Fruit fly (Drosophila melanogaster): Measurements from ENCODE around the gene Doc2.

Doc2 gene

dm6 chr3L:9057429-9058088 is 38.5 kb upstream of the Doc2 start:
- peak; percentile 75 for TF ChIP-seq CG32264 (GFP tag; optimal IDR thresholded peaks at IDR 0.05)
- peak; percentile 93 for TF ChIP-seq Jra (GFP tag; optimal IDR thresholded peaks at IDR 0.05)
- no peak for TF ChIP-seq usp (GFP tag; optimal IDR thresholded peaks at IDR 0.05)
- peak; percentile 73 for TF ChIP-seq sv (GFP tag; optimal IDR thresholded peaks at IDR 0.05)
- TF ChIP-seq brk (GFP tag; optimal IDR thresholded peaks at IDR 0.05): peak; percentile 97
- TF ChIP-seq fru (GFP tag; optimal IDR thresholded peaks at IDR 0.05): peak; percentile 98
- TF ChIP-seq Myc (optimal IDR thresholded peaks at IDR 0.05): no peak
- peak in 1 of 2 experiments; percentile 99 for TF ChIP-seq foxo (GFP tag; optimal IDR thresholded peaks at IDR 0.05)
- peak; percentile 98 for TF ChIP-seq OdsH (GFP tag; optimal IDR thresholded peaks at IDR 0.05)
- no peak for TF ChIP-seq lola (GFP tag; optimal IDR thresholded peaks at IDR 0.05)
- peak; percentile 96 for TF ChIP-seq psq (GFP tag; optimal IDR thresholded peaks at IDR 0.05)
- TF ChIP-seq Vsx2 (GFP tag; optimal IDR thresholded peaks at IDR 0.05; ENCODE audit: partially characterized antibody): peak; percentile 34
- no peak for TF ChIP-seq N (GFP tag; optimal IDR thresholded peaks at IDR 0.05)
- TF ChIP-seq Abd-B (GFP tag; optimal IDR thresholded peaks at IDR 0.05): no peak
- peak; percentile 98 for TF ChIP-seq h (GFP tag; optimal IDR thresholded peaks at IDR 0.05)
- TF ChIP-seq GATAd (GFP tag; optimal IDR thresholded peaks at IDR 0.05): peak; percentile 76
- peak; percentile 93 for TF ChIP-seq dmrt93B (GFP tag; optimal IDR thresholded peaks at IDR 0.05)
- TF ChIP-seq Mio (GFP tag; optimal IDR thresholded peaks at IDR 0.05): peak; percentile 52
- TF ChIP-seq CG9705 (GFP tag; optimal IDR thresholded peaks at IDR 0.05): peak; percentile 90
- peak; percentile 99 for TF ChIP-seq HLH106 (tag; optimal IDR thresholded peaks at IDR 0.05)
- TF ChIP-seq Hnf4 (GFP tag; optimal IDR thresholded peaks at IDR 0.05): peak; percentile 95
- peak; percentile 96 for TF ChIP-seq sage (GFP tag; optimal IDR thresholded peaks at IDR 0.05)
- TF ChIP-seq ey (GFP tag; optimal IDR thresholded peaks at IDR 0.05): peak; percentile 95
- no peak for TF ChIP-seq pan (optimal IDR thresholded peaks at IDR 0.05)
- no peak for TF ChIP-seq jim (GFP tag; optimal IDR thresholded peaks at IDR 0.05)
- no peak for TF ChIP-seq Hr78 (GFP tag; optimal IDR thresholded peaks at IDR 0.05)
- TF ChIP-seq dl (GFP tag; optimal IDR thresholded peaks at IDR 0.05; ENCODE audit: insufficient read depth in 1 of 2, partially characterized antibody in 2 of 2): peak; percentile 38 to 59
- TF ChIP-seq woc (GFP tag; optimal IDR thresholded peaks at IDR 0.05): peak; percentile 88
- peak; percentile 94 for TF ChIP-seq br (GFP tag; optimal IDR thresholded peaks at IDR 0.05)
- peak; percentile 88 for TF ChIP-seq dsf (GFP tag; optimal IDR thresholded peaks at IDR 0.05; ENCODE audit: borderline replicate concordance)
- TF ChIP-seq Hr83 (GFP tag; optimal IDR thresholded peaks at IDR 0.05; ENCODE audit: poor library complexity, severe bottlenecking): peak; percentile 39
- TF ChIP-seq Sp1 (GFP tag; optimal IDR thresholded peaks at IDR 0.05): peak; percentile 99
- peak; percentile 39 for TF ChIP-seq Dif (GFP tag; optimal IDR thresholded peaks at IDR 0.05; ENCODE audit: partially characterized antibody)
- TF ChIP-seq rgr (GFP tag; optimal IDR thresholded peaks at IDR 0.05): peak; percentile 98
- peak; percentile 90 for TF ChIP-seq Rel (GFP tag; optimal IDR thresholded peaks at IDR 0.05)
- TF ChIP-seq Rel (tag; optimal IDR thresholded peaks at IDR 0.05): peak; percentile 87
- no peak for TF ChIP-seq tai (GFP tag; optimal IDR thresholded peaks at IDR 0.05)
- TF ChIP-seq CrebA (GFP tag; optimal IDR thresholded peaks at IDR 0.05; ENCODE audit: borderline replicate concordance): peak; percentile 80
- TF ChIP-seq Dfd (GFP tag; optimal IDR thresholded peaks at IDR 0.05): no peak

dm6 chr3L:9055870-9056807 is 37.1 kb upstream of the Doc2 start:
- TF ChIP-seq Dif (GFP tag; optimal IDR thresholded peaks at IDR 0.05; ENCODE audit: partially characterized antibody): peak; percentile 22
- peak; percentile 3 for TF ChIP-seq Vsx2 (GFP tag; optimal IDR thresholded peaks at IDR 0.05; ENCODE audit: partially characterized antibody)
- TF ChIP-seq Myc (optimal IDR thresholded peaks at IDR 0.05): no peak
- no peak for TF ChIP-seq ey (GFP tag; optimal IDR thresholded peaks at IDR 0.05)
- no peak for TF ChIP-seq CG32264 (GFP tag; optimal IDR thresholded peaks at IDR 0.05)
- no peak for TF ChIP-seq usp (GFP tag; optimal IDR thresholded peaks at IDR 0.05)
